Worm (Caenorhabditis elegans) whole organism, L3 larva: ENCODE results near the gene F38E9.6.

Source experiments
- ceh-82 ChIP-seq: fragments of 150-350 bp; optimal IDR thresholded peaks from 2 replicates; lab custom pipeline; 2014; ENCODE audit warnings: missing biosample characterization, missing genetic modification characterization
- elt-1 ChIP-seq: fragments of 150-350 bp; optimal IDR thresholded peaks from 2 replicates; lab custom pipeline; 2014; ENCODE audit warnings: missing biosample characterization, missing genetic modification characterization
- elt-2 ChIP-seq: sonication (generic microtip); optimal IDR thresholded peaks from 2 replicates; lab custom pipeline; 2016; ENCODE audit warnings: missing genetic modification reagents, mild to moderate bottlenecking, missing genetic modification characterization, missing compliant biosample characterization
- fkh-10 ChIP-seq: sonication (generic microtip); optimal IDR thresholded peaks from 2 replicates; lab custom pipeline; 2017; ENCODE audit warnings: missing biosample characterization, missing genetic modification reagents, missing genetic modification characterization
- fos-1 ChIP-seq: fragments of 150-350 bp; optimal IDR thresholded peaks from 2 replicates; lab custom pipeline; 2014; ENCODE audit warnings: missing biosample characterization, missing genetic modification characterization
- lin-39 ChIP-seq: fragments of 150-350 bp; optimal IDR thresholded peaks from 2 replicates; lab custom pipeline; 2018; ENCODE audit warnings: missing biosample characterization, missing genetic modification reagents, missing genetic modification characterization
- mdl-1 ChIP-seq: fragments of 150-350 bp; optimal IDR thresholded peaks from 2 replicates; lab custom pipeline; 2014; ENCODE audit warnings: missing biosample characterization, missing genetic modification characterization
- nhr-237 ChIP-seq: fragments of 150-350 bp; optimal IDR thresholded peaks from 2 replicates; lab custom pipeline; 2014; ENCODE audit warnings: missing biosample characterization, missing genetic modification characterization
- nhr-76 ChIP-seq: fragments of 150-350 bp; sonication (generic microtip); optimal IDR thresholded peaks from 5 replicates; lab custom pipeline; 2014; ENCODE audit warnings: missing biosample characterization, missing genetic modification characterization
- nhr-77 ChIP-seq: fragments of 150-350 bp; optimal IDR thresholded peaks from 2 replicates; lab custom pipeline; 2014; ENCODE audit warnings: missing biosample characterization, missing genetic modification characterization
- pha-4 ChIP-seq: fragments of 150-350 bp; optimal IDR thresholded peaks from 2 replicates; lab custom pipeline; 2014; ENCODE audit warnings: missing biosample characterization, missing genetic modification reagents, missing genetic modification characterization
- skn-1 ChIP-seq: fragments of 150-350 bp; optimal IDR thresholded peaks from 2 replicates; lab custom pipeline; 2014; ENCODE audit warnings: missing biosample characterization, missing genetic modification characterization
- snpc-4 ChIP-seq: fragments of 150-350 bp; optimal IDR thresholded peaks from 2 replicates; lab custom pipeline; 2014; ENCODE audit warnings: missing biosample characterization, missing genetic modification characterization
- zag-1 ChIP-seq: fragments of 150-350 bp; optimal IDR thresholded peaks from 2 replicates; lab custom pipeline; 2014; ENCODE audit warnings: missing biosample characterization, missing genetic modification characterization

- no peak for TF ChIP-seq fkh-10
- no peak for TF ChIP-seq zag-1 (tag; lab: Kevin White, UChicago)
- no peak for TF ChIP-seq skn-1 (tag; lab: Kevin White, UChicago)
- no peak for TF ChIP-seq pha-4 (tag; lab: Kevin White, UChicago)
- TF ChIP-seq nhr-77 (tag; lab: Kevin White, UChicago): no peak
- TF ChIP-seq mdl-1 (tag; lab: Kevin White, UChicago): no peak
- TF ChIP-seq snpc-4: no peak
- TF ChIP-seq nhr-76 (tag; lab: Kevin White, UChicago): no peak
- TF ChIP-seq lin-39: no peak
- TF ChIP-seq elt-1 (tag; lab: Kevin White, UChicago): no peak
- TF ChIP-seq nhr-237: no peak
- TF ChIP-seq fos-1: no peak
- no peak for TF ChIP-seq elt-2 (tag; lab: Kevin White, UChicago)
- no peak for TF ChIP-seq ceh-82 (tag; lab: Kevin White, UChicago)
These were observed 24.9 kb downstream of the F38E9.6 start for ce11 chrX:16457113-16457512.
